Worm (Caenorhabditis elegans) whole organism, L4 larva: ENCODE measurements around the gene gst-27.

ENCODE experiments used
- dpl-1 ChIP-seq: fragments of 150-350 bp; optimal IDR thresholded peaks from 2 replicates; lab custom pipeline; 2014; ENCODE audit warnings: missing biosample characterization, missing genetic modification reagents, missing genetic modification characterization
- nhr-102 ChIP-seq: sonication (generic microtip); optimal IDR thresholded peaks from 2 replicates; lab custom pipeline; 2016; ENCODE audit warnings: mild to moderate bottlenecking, missing genetic modification characterization, moderate library complexity, missing compliant biosample characterization
- nhr-237 ChIP-seq: sonication (generic microtip); optimal IDR thresholded peaks from 2 replicates; lab custom pipeline; 2017; ENCODE audit warnings: missing biosample characterization, missing genetic modification characterization

ce11 chrII:15183139-15183538 lies 17.6 kb upstream of the gst-27 start, which contains the start of gene gst-34:
- no peak for TF ChIP-seq dpl-1 (GFP tag; lab: Kevin White, UChicago)
- TF ChIP-seq nhr-237 (tag; lab: Kevin White, UChicago), result no peak
- no peak for TF ChIP-seq nhr-102 (tag; lab: Kevin White, UChicago)
